Worm (Caenorhabditis elegans) whole organism, L4/young adult: Measurements from ENCODE around the gene F40H3.1.

Experiments
- dao-5 ChIP-seq: sonication (generic microtip); optimal IDR thresholded peaks from 2 replicates; lab custom pipeline; 2016; ENCODE audit warnings: missing genotype, missing genetic modification characterization, moderate library complexity, missing compliant biosample characterization
- him-1 ChIP-seq: sonication (generic microtip); optimal IDR thresholded peaks from 2 replicates; lab custom pipeline; 2016; ENCODE audit warnings: missing genotype, missing genetic modification reagents, missing genetic modification characterization, missing compliant biosample characterization

DNA sequence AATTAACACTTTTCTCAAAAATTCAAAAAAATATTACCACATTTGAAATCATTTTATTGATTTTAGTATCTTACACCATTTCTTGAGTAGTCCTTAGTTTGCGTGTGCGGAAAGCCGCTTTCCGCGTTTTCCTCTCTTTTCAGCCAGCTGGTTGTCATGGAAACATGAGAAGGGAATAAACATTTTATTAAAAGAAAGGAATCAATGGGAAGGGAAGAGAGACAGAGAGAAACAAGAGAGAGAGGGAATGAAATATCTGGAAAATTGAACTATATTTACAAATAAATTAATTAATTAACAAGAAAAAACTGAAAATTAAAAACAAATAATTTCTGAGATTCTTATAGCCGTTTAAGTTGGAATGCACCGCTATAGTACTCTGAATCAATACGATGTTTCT is 39.7 kb downstream of the F40H3.1 start, which contains the start of gene mks-2:
- no peak for TF ChIP-seq him-1
- no peak for TF ChIP-seq dao-5 (tag; lab: Kevin White, UChicago)
